Worm (Caenorhabditis elegans) whole organism, midembryonic: ENCODE results near the gene pcrg-1.

Experiments used
- cog-1 ChIP-seq: sonication (generic microtip); optimal IDR thresholded peaks from 2 replicates; lab custom pipeline; 2016; ENCODE audit warnings: missing genetic modification characterization, missing compliant biosample characterization
- flt-1 ChIP-seq: fragments of 200-800 bp; sonication (Bioruptor generic); IDR thresholded peaks from 2 replicates; pipeline ENCODE4 v1.3.6; 2022; ENCODE audit warnings: missing genetic modification characterization, missing compliant biosample characterization
- med-1 ChIP-seq: sonication (generic microtip); optimal IDR thresholded peaks from 2 replicates; lab custom pipeline; 2017; ENCODE audit warnings: missing genetic modification characterization, mild to moderate bottlenecking, missing compliant biosample characterization, antibody characterized with exemption, missing genetic modification reagents; ENCODE audit not compliant: insufficient read depth
- ref-1 ChIP-seq: fragments of 200-800 bp; sonication (Bioruptor generic); conservative IDR thresholded peaks from 2 replicates; pipeline ENCODE4 v1.3.6; 2022; ENCODE audit warnings: missing genetic modification reagents, missing genetic modification characterization, missing compliant biosample characterization
- tab-1 ChIP-seq: fragments of 200-800 bp; sonication (Bioruptor generic); IDR thresholded peaks from 2 replicates; pipeline ENCODE4 v1.3.6; 2022; ENCODE audit warnings: missing genetic modification characterization, missing compliant biosample characterization
- ztf-29 ChIP-seq: fragments of 200-800 bp; sonication (Bioruptor generic); IDR thresholded peaks from 2 replicates; pipeline ENCODE4 v1.3.6; 2022; ENCODE audit warnings: missing genetic modification reagents, missing genetic modification characterization, missing compliant biosample characterization

DNA sequence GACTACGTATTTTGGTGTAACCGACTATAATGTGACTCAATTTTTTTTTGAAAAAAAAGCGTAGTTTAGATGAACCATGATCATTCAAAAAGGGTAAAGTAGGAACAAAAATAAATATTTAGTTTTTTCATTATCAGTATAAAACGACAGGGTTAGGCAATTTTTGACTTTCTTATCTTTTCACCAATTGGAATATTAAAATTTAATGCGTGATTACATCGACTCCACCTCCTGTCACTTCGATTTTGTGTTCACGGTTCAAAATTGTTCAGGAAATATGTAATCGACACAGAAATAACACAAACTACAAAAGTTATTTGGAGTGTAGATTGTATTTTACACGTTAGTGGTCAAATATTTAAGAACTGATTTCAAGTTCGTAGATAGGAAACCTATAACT is 33.6 kb upstream of the pcrg-1 start:
- TF ChIP-seq ztf-29 (GFP tag; lab: Robert Waterston, UW) (no peak), ref-1 (GFP tag; lab: Robert Waterston, UW) (no peak), tab-1 (GFP tag; lab: Robert Waterston, UW) (no peak), flt-1 (GFP tag; lab: Robert Waterston, UW) (no peak), med-1 (GFP tag; lab: Kevin White, UChicago) (no peak), cog-1 (tag; lab: Kevin White, UChicago) (no peak)
